Fruit fly (Drosophila melanogaster): ENCODE results near the gene SdhC.

DNA sequence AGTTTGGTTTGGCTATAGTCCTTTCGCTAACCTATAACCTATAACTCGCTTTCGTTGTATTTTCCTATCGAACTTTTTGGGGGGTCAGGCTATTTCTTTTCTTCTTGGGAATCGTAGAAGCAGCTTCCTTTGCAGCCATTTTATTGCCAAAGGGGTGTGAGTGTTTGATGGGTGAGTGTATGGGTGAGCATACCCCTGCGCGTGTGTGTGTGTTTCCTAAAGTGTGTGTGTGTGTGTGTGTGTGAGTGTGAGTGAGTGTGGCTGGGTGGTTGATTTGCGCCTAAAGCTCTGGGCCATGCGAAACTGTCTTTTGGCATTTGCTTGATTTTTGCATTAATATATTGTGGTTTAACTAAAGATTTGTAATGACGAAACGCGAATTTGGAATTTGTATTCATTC is 44.1 kb upstream of the SdhC start:
- TF ChIP-seq Myc (optimal IDR thresholded peaks at IDR 0.05) (no peak), Sin3A (optimal IDR thresholded peaks at IDR 0.05) (no peak), h (optimal IDR thresholded peaks at IDR 0.05) (no peak), psq (optimal IDR thresholded peaks at IDR 0.05) (no peak), ttk (optimal IDR thresholded peaks at IDR 0.05) (no peak), insv (optimal IDR thresholded peaks at IDR 0.05) (no peak)

All from Kc167 (cell line).